Worm (Caenorhabditis elegans) whole organism, young adult: ENCODE data around the gene unc-43.

ENCODE experiments used
- chd-7 ChIP-seq: sonication (generic microtip); optimal IDR thresholded peaks from 2 replicates; lab custom pipeline; 2016; ENCODE audit warnings: mild to moderate bottlenecking, missing genetic modification characterization, moderate library complexity, missing compliant biosample characterization
- him-1 ChIP-seq: sonication (generic microtip); optimal IDR thresholded peaks from 2 replicates; lab custom pipeline; 2016; ENCODE audit warnings: missing genotype, missing genetic modification reagents, missing genetic modification characterization, missing compliant biosample characterization
- snpc-4 ChIP-seq, 5 experiments: fragments of 150-350 bp in 1 of 5; sonication (generic microtip) in 4 of 5; optimal IDR thresholded peaks; 2 replicates each; lab custom pipeline; 2014 to 2018; ENCODE audit warnings: missing genetic modification characterization in 5 of 5, missing biosample characterization in 3 of 5, antibody characterized with exemption in 2 of 5, mild to moderate bottlenecking in 2 of 5, missing compliant biosample characterization in 2 of 5, missing genotype in 2 of 5, moderate library complexity in 2 of 5, missing genetic modification reagents in 1 of 5

DNA sequence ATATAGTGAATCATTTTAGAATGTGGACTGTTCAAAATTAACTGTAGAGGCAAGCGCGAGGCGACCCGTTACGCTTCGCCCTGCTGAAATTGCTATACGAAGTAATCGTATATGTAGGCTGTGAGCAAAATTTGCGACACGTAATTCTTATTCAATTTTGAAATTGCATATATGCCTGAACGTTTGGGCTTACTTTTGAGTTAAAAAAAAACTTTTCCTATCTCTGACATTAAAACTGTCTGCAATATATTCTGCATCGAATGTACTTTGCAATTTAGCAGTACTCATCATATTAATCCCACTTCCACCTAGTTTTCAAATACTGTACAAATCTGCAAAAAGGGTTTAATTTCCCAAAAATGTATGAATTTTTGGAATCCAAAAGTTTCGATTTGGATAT lies 3.1 kb downstream of the unc-43 start:
- TF ChIP-seq chd-7 (no peak), snpc-4 (GFP tag; optimal IDR thresholded peaks at IDR 0.05; lab: Kevin White, UChicago) (no peak), snpc-4 (tag; optimal IDR thresholded peaks at IDR 0.05; lab: Kevin White, UChicago) (no peak), him-1 (tag; lab: Kevin White, UChicago) (no peak)
